Worm (Caenorhabditis elegans): ENCODE measurements around the gene F09E5.3.

Gene F09E5.3

ce11 chrII:5353642-5354041 is 20.2 kb upstream of the F09E5.3 start (continued):
- TF ChIP-seq T07F8.4 (tag; optimal IDR thresholded peaks at IDR 0.05): no peak
- TF ChIP-seq F22D6.2 (tag; optimal IDR thresholded peaks at IDR 0.05): peak; percentile 40
- TF ChIP-seq F23B12.7 (tag; optimal IDR thresholded peaks at IDR 0.05; ENCODE audit: insufficient read depth): peak; percentile 37
- TF ChIP-seq nhr-179 (tag; optimal IDR thresholded peaks at IDR 0.05): peak; percentile 43
- no peak for TF ChIP-seq K12H6.12 (tag; optimal IDR thresholded peaks at IDR 0.05)
- TF ChIP-seq sptf-2 (GFP tag; optimal IDR thresholded peaks at IDR 0.05): no peak
- TF ChIP-seq ztf-22 (GFP tag; optimal IDR thresholded peaks at IDR 0.05): no peak
- peak; percentile 37; the same call in 1 of the 2 replicates for TF ChIP-seq D2030.7 (GFP tag; IDR thresholded peaks at IDR 0.05)
- peak; percentile 86 for TF ChIP-seq repo-1 (tag; optimal IDR thresholded peaks at IDR 0.05)
- TF ChIP-seq Y56A3A.18 (GFP tag; IDR thresholded peaks at IDR 0.05): peak; percentile 78
- peak; percentile 54 for TF ChIP-seq ZK185.1 (tag; optimal IDR thresholded peaks at IDR 0.05; ENCODE audit: poor library complexity, severe bottlenecking)
- peak; percentile 26; the same call in 1 of the 2 replicates for TF ChIP-seq Y53F4B.3 (GFP tag; IDR thresholded peaks at IDR 0.05)
- TF ChIP-seq let-526 (GFP tag; IDR thresholded peaks at IDR 0.05): no peak
- TF ChIP-seq hmg-1.2 (GFP tag; IDR thresholded peaks at IDR 0.05): peak; percentile 48
- peak; percentile 38 for TF ChIP-seq mxl-1 (tag; optimal IDR thresholded peaks at IDR 0.05)
- no peak for TF ChIP-seq C17E4.6 (GFP tag; IDR thresholded peaks at IDR 0.05)
- TF ChIP-seq nfyb-1 (GFP tag; IDR thresholded peaks at IDR 0.05): peak; percentile 67; the same call in 1 of the 2 replicates
- TF ChIP-seq him-1 (tag; optimal IDR thresholded peaks at IDR 0.05): peak; percentile 57
- TF ChIP-seq rcor-1 (GFP tag; IDR thresholded peaks at IDR 0.05): no peak
- TF ChIP-seq let-607 (tag; optimal IDR thresholded peaks at IDR 0.05): peak; percentile 47 to 54
- TF ChIP-seq snpc-1.3 (tag; optimal IDR thresholded peaks at IDR 0.05; ENCODE audit: insufficient read depth): peak; percentile 68
- no peak for TF ChIP-seq madf-8 (GFP tag; conservative IDR thresholded peaks at IDR 0.05)
- TF ChIP-seq attf-6 (GFP tag; IDR thresholded peaks at IDR 0.05): peak; percentile 69
- TF ChIP-seq snpc-1.1 (tag; optimal IDR thresholded peaks at IDR 0.05; ENCODE audit: insufficient read depth): peak; percentile 43
- peak; percentile 28 for TF ChIP-seq somi-1 (GFP tag; optimal IDR thresholded peaks at IDR 0.05)
- TF ChIP-seq xnd-1 (tag; optimal IDR thresholded peaks at IDR 0.05): peak; percentile 24
- TF ChIP-seq lin-40 (tag; optimal IDR thresholded peaks at IDR 0.05): peak; percentile 9
- TF ChIP-seq ets-4 (GFP tag; optimal IDR thresholded peaks at IDR 0.05): no peak
- TF ChIP-seq Y79H2A.3 (GFP tag; conservative IDR thresholded peaks at IDR 0.05): no peak
- TF ChIP-seq unc-130 (GFP tag; optimal IDR thresholded peaks at IDR 0.05): peak; percentile 40

ce11 chrII:5355384-5355783 is 18.4 kb upstream of the F09E5.3 start, which contains the start of gene srg-69:
srg-69 (plus strand) TSS chrII:5355684.
- TF ChIP-seq Y79H2A.3 (GFP tag; conservative IDR thresholded peaks at IDR 0.05) (no peak), ztf-28 (GFP tag; IDR thresholded peaks at IDR 0.05) (no peak), snpc-1.3 (tag; optimal IDR thresholded peaks at IDR 0.05; ENCODE audit: insufficient read depth) (no peak), ztf-22 (GFP tag; optimal IDR thresholded peaks at IDR 0.05) (no peak), madf-3 (GFP tag; IDR thresholded peaks at IDR 0.05) (no peak), dox-1 (GFP tag; IDR thresholded peaks at IDR 0.05) (no peak), nfya-1 (tag; optimal IDR thresholded peaks at IDR 0.05; ENCODE audit: borderline replicate concordance, insufficient read depth) (no peak), lin-40 (tag; optimal IDR thresholded peaks at IDR 0.05) (no peak), F10E7.11 (tag; optimal IDR thresholded peaks at IDR 0.05) (no peak), pha-4 (tag; optimal IDR thresholded peaks at IDR 0.05) (no peak)

Measured in whole organism, young adult.